Fruit fly (Drosophila melanogaster) whole organism, embryonic: ENCODE data around the gene CG34125.
A peak's percentile ranks its signal among the peaks of the same experiment; 100 is the strongest.

Experiments used
- Ada2b ChIP-seq: fragments of 200-800 bp; sonication (Bioruptor generic); IDR thresholded peaks from 2 replicates; pipeline ENCODE4 v1.3.6; 2022; ENCODE audit warnings: missing biosample characterization, missing genetic modification characterization
- Aef1 ChIP-seq: fragments of 200-800 bp; sonication (Bioruptor generic); IDR thresholded peaks from 3 replicates; pipeline ENCODE4 v1.3.6; 2022; ENCODE audit warnings: missing biosample characterization, missing genetic modification characterization
- CG11093 ChIP-seq: fragments of 200-800 bp; sonication (Bioruptor generic); IDR thresholded peaks from 3 replicates; pipeline ENCODE4 v1.3.6; 2022; ENCODE audit warnings: missing biosample characterization, missing genetic modification characterization
- CG11398 ChIP-seq: fragments of 200-800 bp; sonication (Bioruptor generic); optimal IDR thresholded peaks from 2 replicates; lab custom pipeline; 2016; ENCODE audit warnings: missing biosample characterization, missing genetic modification characterization
- CG11723 ChIP-seq: fragments of 200-800 bp; sonication (Bioruptor generic); optimal IDR thresholded peaks from 2 replicates; lab custom pipeline; 2017; ENCODE audit warnings: missing biosample characterization, mild to moderate bottlenecking, missing genetic modification characterization
- CG12659 ChIP-seq: fragments of 200-800 bp; sonication (Bioruptor generic); optimal IDR thresholded peaks from 3 replicates; lab custom pipeline; 2017; ENCODE audit warnings: mild to moderate bottlenecking, missing biosample characterization, missing genetic modification reagents, missing genetic modification characterization
- CG14441 ChIP-seq: fragments of 200-800 bp; sonication (Bioruptor generic); IDR thresholded peaks from 2 replicates; pipeline ENCODE4 v1.3.6; 2022; ENCODE audit warnings: missing biosample characterization, missing genetic modification characterization
- CG17829 ChIP-seq: fragments of 200-800 bp; optimal IDR thresholded peaks from 2 replicates; lab custom pipeline; 2019; ENCODE audit warnings: missing biosample characterization, mild to moderate bottlenecking, missing genetic modification characterization, moderate library complexity
- CG1792 ChIP-seq: fragments of 200-800 bp; sonication (Bioruptor generic); optimal IDR thresholded peaks from 2 replicates; lab custom pipeline; 2016; ENCODE audit warnings: missing biosample characterization, missing genetic modification characterization
- CG2120 ChIP-seq: fragments of 200-800 bp; sonication (Bioruptor generic); optimal IDR thresholded peaks from 3 replicates; lab custom pipeline; 2016; ENCODE audit warnings: missing biosample characterization, missing genetic modification characterization
- CG2889 ChIP-seq: fragments of 200-800 bp; sonication (Bioruptor generic); IDR thresholded peaks from 3 replicates; pipeline ENCODE4 v1.3.6; 2022; ENCODE audit warnings: missing biosample characterization, missing genetic modification characterization
- CG32772 ChIP-seq: fragments of 200-800 bp; sonication (Bioruptor generic); IDR thresholded peaks from 2 replicates; pipeline ENCODE4 v1.3.6; 2022; ENCODE audit warnings: missing biosample characterization, missing genetic modification characterization
- CG4730 ChIP-seq: fragments of 200-800 bp; sonication (Bioruptor generic); IDR thresholded peaks from 2 replicates; pipeline ENCODE4 v1.3.6; 2022; ENCODE audit warnings: missing biosample characterization, missing genetic modification characterization
- CG5245 ChIP-seq: fragments of 200-800 bp; sonication (Bioruptor generic); optimal IDR thresholded peaks from 3 replicates; lab custom pipeline; 2016; ENCODE audit warnings: missing biosample characterization, missing genetic modification characterization
- CG6254 ChIP-seq: fragments of 200-800 bp; sonication (Bioruptor generic); optimal IDR thresholded peaks from 3 replicates; lab custom pipeline; 2017; ENCODE audit warnings: mild to moderate bottlenecking, missing biosample characterization, missing genetic modification reagents, missing genetic modification characterization
- CG6272 ChIP-seq: fragments of 200-800 bp; sonication (Bioruptor generic); IDR thresholded peaks from 2 replicates; pipeline ENCODE4 v1.3.6; 2022; ENCODE audit warnings: missing biosample characterization, missing genetic modification characterization
- CG6654 ChIP-seq: fragments of 200-800 bp; sonication (Bioruptor generic); optimal IDR thresholded peaks from 2 replicates; lab custom pipeline; 2017; ENCODE audit warnings: missing biosample characterization, mild to moderate bottlenecking, missing genetic modification characterization
- CG8924 ChIP-seq: fragments of 200-800 bp; optimal IDR thresholded peaks from 3 replicates; lab custom pipeline; 2019; ENCODE audit warnings: missing biosample characterization, mild to moderate bottlenecking, missing genetic modification characterization, moderate library complexity
- CTCF ChIP-seq: fragments of 200-800 bp; sonication (Bioruptor generic); optimal IDR thresholded peaks from 2 replicates; lab custom pipeline; 2017; ENCODE audit warnings: missing biosample characterization, mild to moderate bottlenecking, missing genetic modification characterization, moderate library complexity
- CoRest ChIP-seq: fragments of 200-800 bp; sonication (Bioruptor generic); optimal IDR thresholded peaks from 3 replicates; lab custom pipeline; 2018; ENCODE audit warnings: missing biosample characterization, mild to moderate bottlenecking, missing genetic modification characterization, moderate library complexity
- CrebB ChIP-seq: fragments of 200-800 bp; sonication (Bioruptor generic); optimal IDR thresholded peaks from 3 replicates; lab custom pipeline; 2018; ENCODE audit warnings: missing biosample characterization, mild to moderate bottlenecking, missing genetic modification characterization
- Dll ChIP-seq: fragments of 200-800 bp; sonication (Bioruptor generic); IDR thresholded peaks from 4 replicates; pipeline ENCODE4 v1.3.6; 2022; ENCODE audit warnings: missing biosample characterization, missing genetic modification characterization; ENCODE audit not compliant: partially characterized antibody
- Doc3 ChIP-seq: fragments of 200-800 bp; sonication (Bioruptor generic); IDR thresholded peaks from 3 replicates; pipeline ENCODE4 v1.3.6; 2022; ENCODE audit warnings: missing biosample characterization, missing genetic modification characterization; ENCODE audit not compliant: partially characterized antibody
- Dp ChIP-seq: fragments of 200-800 bp; sonication (Bioruptor generic); optimal IDR thresholded peaks from 2 replicates; lab custom pipeline; 2018; ENCODE audit warnings: missing biosample characterization, mild to moderate bottlenecking, missing genetic modification characterization, moderate library complexity
- Eip74EF ChIP-seq, 2 experiments: fragments of 200-800 bp in 1 of 2; fragments of >200 bp in 1 of 2; sonication (Bioruptor generic) in 1 of 2; optimal IDR thresholded peaks; 2 replicates each; lab custom pipeline; 2017 to 2019; ENCODE audit warnings: missing biosample characterization in 2 of 2, missing genetic modification characterization in 2 of 2, mild to moderate bottlenecking in 1 of 2, moderate library complexity in 1 of 2
- Hmr ChIP-seq: fragments of 200-800 bp; sonication (Bioruptor generic); optimal IDR thresholded peaks from 3 replicates; lab custom pipeline; 2017; ENCODE audit warnings: mild to moderate bottlenecking, missing biosample characterization, missing genetic modification reagents, missing genetic modification characterization
- Kr ChIP-seq: fragments of 200-800 bp; sonication (Bioruptor generic); optimal IDR thresholded peaks from 2 replicates; lab custom pipeline; 2017; ENCODE audit warnings: missing biosample characterization, mild to moderate bottlenecking, missing genetic modification characterization
- Spps ChIP-seq: fragments of 200-800 bp; sonication (Bioruptor generic); optimal IDR thresholded peaks from 2 replicates; lab custom pipeline; 2018; ENCODE audit warnings: missing biosample characterization, mild to moderate bottlenecking, missing genetic modification characterization
- abd-A ChIP-seq: fragments of 200-800 bp; sonication (Bioruptor generic); optimal IDR thresholded peaks from 3 replicates; lab custom pipeline; 2019; ENCODE audit warnings: missing biosample characterization, mild to moderate bottlenecking, missing genetic modification characterization, moderate library complexity
- ap ChIP-seq: fragments of 200-800 bp; sonication (Bioruptor generic); IDR thresholded peaks from 2 replicates; pipeline ENCODE4 v1.3.6; 2022; ENCODE audit warnings: missing biosample characterization, missing genetic modification characterization
- croc ChIP-seq: fragments of 200-800 bp; sonication (Bioruptor generic); conservative IDR thresholded peaks from 3 replicates; pipeline ENCODE4 v1.3.6; 2022; ENCODE audit warnings: missing biosample characterization, missing genetic modification characterization
- dysf ChIP-seq: fragments of 200-800 bp; sonication (Bioruptor generic); IDR thresholded peaks from 3 replicates; pipeline ENCODE4 v1.3.6; 2022; ENCODE audit warnings: missing biosample characterization, missing genetic modification characterization
- grau ChIP-seq: fragments of 200-800 bp; optimal IDR thresholded peaks from 3 replicates; lab custom pipeline; 2019; ENCODE audit warnings: missing biosample characterization, mild to moderate bottlenecking, missing genetic modification characterization, moderate library complexity
- ind ChIP-seq: fragments of 200-800 bp; sonication (Bioruptor generic); optimal IDR thresholded peaks from 3 replicates; lab custom pipeline; 2016; ENCODE audit warnings: missing biosample characterization, missing genetic modification characterization
- jigr1 ChIP-seq: fragments of 200-800 bp; sonication (Bioruptor generic); IDR thresholded peaks from 3 replicates; pipeline ENCODE4 v1.3.6; 2022; ENCODE audit warnings: missing biosample characterization, missing genetic modification characterization
- klu ChIP-seq: fragments of 200-800 bp; sonication (Bioruptor generic); IDR thresholded peaks from 2 replicates; pipeline ENCODE4 v1.3.6; 2022; ENCODE audit warnings: missing biosample characterization, missing genetic modification characterization
- lilli ChIP-seq: fragments of 200-800 bp; sonication (Bioruptor generic); optimal IDR thresholded peaks from 3 replicates; lab custom pipeline; 2016; ENCODE audit warnings: missing biosample characterization, missing genetic modification characterization
- nom ChIP-seq: fragments of 200-800 bp; sonication (Bioruptor generic); optimal IDR thresholded peaks from 2 replicates; lab custom pipeline; 2017; ENCODE audit warnings: missing biosample characterization, missing genetic modification characterization, mild to moderate bottlenecking, moderate library complexity, missing genetic modification reagents
- org-1 ChIP-seq: fragments of 200-800 bp; sonication (Bioruptor generic); optimal IDR thresholded peaks from 2 replicates; lab custom pipeline; 2017; ENCODE audit warnings: missing biosample characterization, missing genetic modification characterization
- peb ChIP-seq: fragments of 200-800 bp; sonication (Bioruptor generic); IDR thresholded peaks from 2 replicates; pipeline ENCODE4 v1.3.6; 2022; ENCODE audit warnings: missing biosample characterization, missing genetic modification characterization
- pfk ChIP-seq: fragments of 200-800 bp; sonication (Bioruptor generic); optimal IDR thresholded peaks from 2 replicates; lab custom pipeline; 2018; ENCODE audit warnings: missing biosample characterization, mild to moderate bottlenecking, missing genetic modification characterization, moderate library complexity
- pita ChIP-seq: fragments of 200-800 bp; sonication (Bioruptor generic); optimal IDR thresholded peaks from 2 replicates; lab custom pipeline; 2017; ENCODE audit warnings: missing biosample characterization, mild to moderate bottlenecking, missing genetic modification characterization
- pzg ChIP-seq: fragments of 200-800 bp; sonication (Bioruptor generic); optimal IDR thresholded peaks from 3 replicates; lab custom pipeline; 2018; ENCODE audit warnings: missing biosample characterization, mild to moderate bottlenecking, missing genetic modification characterization, moderate library complexity
- ro ChIP-seq: fragments of 200-800 bp; sonication (Bioruptor generic); IDR thresholded peaks from 2 replicates; pipeline ENCODE4 v1.3.6; 2022; ENCODE audit warnings: missing biosample characterization, missing genetic modification characterization
- sc ChIP-seq, 3 experiments: fragments of >200 bp in 2 of 3; fragments of 200-800 bp in 1 of 3; sonication (Bioruptor generic) in 1 of 3; optimal IDR thresholded peaks; 2 replicates in 2 of 3; 3 replicates in 1 of 3; lab custom pipeline; 2017; ENCODE audit warnings: mild to moderate bottlenecking in 1 of 3, missing biosample characterization in 1 of 3, missing genetic modification characterization in 1 of 3, missing genetic modification reagents in 1 of 3
- sens-2 ChIP-seq: fragments of 200-800 bp; sonication (Bioruptor generic); IDR thresholded peaks from 2 replicates; pipeline ENCODE4 v1.3.6; 2022; ENCODE audit warnings: missing biosample characterization, missing genetic modification characterization
- so ChIP-seq: fragments of 200-800 bp; sonication (Bioruptor generic); IDR thresholded peaks from 3 replicates; pipeline ENCODE4 v1.3.6; 2022; ENCODE audit warnings: missing biosample characterization, missing genetic modification characterization
- ssp ChIP-seq: fragments of 200-800 bp; sonication (Bioruptor generic); IDR thresholded peaks from 2 replicates; pipeline ENCODE4 v1.3.6; 2022; ENCODE audit warnings: missing biosample characterization, missing genetic modification characterization
- sug ChIP-seq: fragments of 200-800 bp; optimal IDR thresholded peaks from 2 replicates; lab custom pipeline; 2019; ENCODE audit warnings: missing biosample characterization, mild to moderate bottlenecking, missing genetic modification characterization, moderate library complexity
- toy ChIP-seq: fragments of 200-800 bp; sonication (Bioruptor generic); IDR thresholded peaks from 2 replicates; pipeline ENCODE4 v1.3.6; 2022; ENCODE audit warnings: missing biosample characterization, missing genetic modification characterization
- wek ChIP-seq: fragments of 200-800 bp; sonication (Bioruptor generic); optimal IDR thresholded peaks from 3 replicates; lab custom pipeline; 2018; ENCODE audit warnings: missing biosample characterization, mild to moderate bottlenecking, missing genetic modification characterization, moderate library complexity

CG34125 gene

DNA sequence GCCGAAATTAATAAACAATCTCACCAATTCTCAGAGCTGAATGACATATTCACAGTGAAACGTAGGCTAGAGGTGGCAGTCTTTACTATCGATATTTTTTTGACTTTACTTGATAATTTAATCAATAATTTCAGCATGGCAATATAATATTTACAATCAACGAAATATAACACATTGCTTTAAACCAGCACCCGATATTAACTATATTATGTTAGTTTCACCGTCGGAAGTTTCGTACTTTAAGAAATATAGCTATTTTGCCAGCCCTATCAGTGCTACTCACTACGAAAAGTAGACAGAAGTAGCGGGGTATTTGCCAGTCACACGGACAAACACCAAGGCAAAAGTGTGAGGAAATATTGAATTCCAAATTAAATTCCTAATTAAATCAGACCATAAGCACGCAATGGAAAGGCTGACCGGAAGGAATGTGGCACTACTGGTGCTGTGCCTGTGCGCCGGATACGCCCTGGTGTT lies 45.3 kb downstream of the CG34125 start, which contains the start of the genes CG31917, Tfb5 and SelT (continued):
- TF ChIP-seq Hmr (GFP tag; lab: Kevin White, UChicago), result peak; percentile 73
- TF ChIP-seq Eip74EF (GFP tag; optimal IDR thresholded peaks at IDR 0.05; lab: Kevin White, UChicago), result peak in 1 of 2 experiments; percentile 4
- TF ChIP-seq Ada2b, result peak; percentile 46; the same call in 1 of the 2 replicates
- peak; percentile 69 for TF ChIP-seq grau
- TF ChIP-seq peb, result no peak
- TF ChIP-seq CG5245 (GFP tag; lab: Kevin White, UChicago), result no peak
- no peak for TF ChIP-seq CG4730 (GFP tag; lab: Robert Waterston, UW)
- no peak for TF ChIP-seq croc (GFP tag; lab: Robert Waterston, UW)
- peak; percentile 83 for TF ChIP-seq Doc3 (GFP tag; lab: Robert Waterston, UW)
- TF ChIP-seq CG17829 (tag; lab: Kevin White, UChicago), result peak; percentile 63
- TF ChIP-seq jigr1 (GFP tag; lab: Robert Waterston, UW), result no peak
- no peak for TF ChIP-seq abd-A (tag; lab: Kevin White, UChicago)
- no peak for TF ChIP-seq CG6254
- TF ChIP-seq nom (GFP tag; lab: Kevin White, UChicago), result no peak
- no peak for TF ChIP-seq Kr (GFP tag; lab: Kevin White, UChicago)
- peak; percentile 84 for TF ChIP-seq CG12659 (GFP tag; lab: Kevin White, UChicago)
- TF ChIP-seq toy, result no peak
- TF ChIP-seq klu (GFP tag; lab: Robert Waterston, UW), result no peak
- no peak for TF ChIP-seq sug (tag; lab: Kevin White, UChicago)
- no peak for TF ChIP-seq pita
- TF ChIP-seq CrebB (tag; lab: Kevin White, UChicago), result peak; percentile 1
- TF ChIP-seq ind (GFP tag; lab: Kevin White, UChicago), result peak; percentile 47
- peak; percentile 82 for TF ChIP-seq lilli
- no peak for TF ChIP-seq sens-2 (GFP tag; lab: Robert Waterston, UW)
- TF ChIP-seq Dll (GFP tag; lab: Robert Waterston, UW), result peak; percentile 89
- peak; percentile 37 for TF ChIP-seq CG1792 (GFP tag; lab: Kevin White, UChicago)
- no peak for TF ChIP-seq so (GFP tag; lab: Robert Waterston, UW)
- no peak for TF ChIP-seq CG6654 (GFP tag; lab: Kevin White, UChicago)
- no peak for TF ChIP-seq CG11093
- TF ChIP-seq CG2889 (GFP tag; lab: Robert Waterston, UW), result no peak
- TF ChIP-seq dysf (GFP tag; lab: Robert Waterston, UW), result peak; percentile 57; the same call in 1 of the 3 replicates
- TF ChIP-seq ssp (GFP tag; lab: Robert Waterston, UW), result 0 out of 2 replicates have a peak, but pooled peaks have one; percentile 23
- no peak for TF ChIP-seq CG11398 (GFP tag; lab: Kevin White, UChicago)
- TF ChIP-seq CG2120 (GFP tag; lab: Kevin White, UChicago), result peak; percentile 85
- no peak for TF ChIP-seq pfk
- TF ChIP-seq CoRest (tag; lab: Kevin White, UChicago), result peak; percentile 70
- TF ChIP-seq CG6272 (GFP tag; lab: Robert Waterston, UW), result no peak
- no peak for TF ChIP-seq CG32772
- TF ChIP-seq ap (GFP tag; lab: Robert Waterston, UW), result no peak
- peak; percentile 83 for TF ChIP-seq pzg
- TF ChIP-seq CG8924 (tag; lab: Kevin White, UChicago), result peak; percentile 62
- no peak for TF ChIP-seq ro (GFP tag; lab: Robert Waterston, UW)
- peak; percentile 3 for TF ChIP-seq Spps
- TF ChIP-seq org-1 (GFP tag; lab: Kevin White, UChicago), result no peak
- TF ChIP-seq sc (optimal IDR thresholded peaks at IDR 0.05; lab: Kevin White, UChicago), result no peak
- TF ChIP-seq sc (GFP tag; optimal IDR thresholded peaks at IDR 0.05; lab: Kevin White, UChicago), result no peak
- TF ChIP-seq wek (GFP tag; lab: Kevin White, UChicago), result no peak
- no peak for TF ChIP-seq CTCF (GFP tag; lab: Kevin White, UChicago)
- TF ChIP-seq Aef1 (GFP tag; lab: Robert Waterston, UW), result peak; percentile 22; the same call in 1 of the 3 replicates
- peak; percentile 20 for TF ChIP-seq Dp (GFP tag; lab: Kevin White, UChicago)
- TF ChIP-seq CG14441 (GFP tag; lab: Robert Waterston, UW), result no peak
- TF ChIP-seq CG11723 (GFP tag; lab: Kevin White, UChicago), result no peak
